Fruit fly (Drosophila melanogaster): Measurements from ENCODE around the gene Mpi.

The Mpi gene

dm6 chr3R:9710886-9711285 lies 48.5 kb upstream of the Mpi start, which contains the start of the genes trbd and dmt (continued):
- peak; percentile 92 for TF ChIP-seq CG15514 (GFP tag; optimal IDR thresholded peaks at IDR 0.05)
- TF ChIP-seq Fer2 (tag; optimal IDR thresholded peaks at IDR 0.05) = no peak
- no peak for TF ChIP-seq ac (GFP tag; optimal IDR thresholded peaks at IDR 0.05)
- peak; percentile 99 for TF ChIP-seq phol (tag; optimal IDR thresholded peaks at IDR 0.05)
- TF ChIP-seq repo (GFP tag; optimal IDR thresholded peaks at IDR 0.05) = peak; percentile 41
- TF ChIP-seq CG2889 (GFP tag; IDR thresholded peaks at IDR 0.05) = no peak
- TF ChIP-seq nmo (GFP tag; optimal IDR thresholded peaks at IDR 0.05) = no peak
- no peak for TF ChIP-seq slbo (GFP tag; IDR thresholded peaks at IDR 0.05)
- no peak for TF ChIP-seq CG4424 (GFP tag; optimal IDR thresholded peaks at IDR 0.05)
- TF ChIP-seq E2f2 (GFP tag; IDR thresholded peaks at IDR 0.05) = no peak
- peak; percentile 33 for TF ChIP-seq CG13775 (GFP tag; optimal IDR thresholded peaks at IDR 0.05)
- TF ChIP-seq Blimp-1 (GFP tag; optimal IDR thresholded peaks at IDR 0.05) = no peak
- no peak for TF ChIP-seq HHEX (GFP tag; optimal IDR thresholded peaks at IDR 0.05)
- peak; percentile 49 for TF ChIP-seq CrebB (tag; optimal IDR thresholded peaks at IDR 0.05)
- TF ChIP-seq CG17829 (tag; optimal IDR thresholded peaks at IDR 0.05) = no peak
- no peak for TF ChIP-seq br (optimal IDR thresholded peaks at IDR 0.05)
- peak; percentile 55 for TF ChIP-seq CG8944 (GFP tag; optimal IDR thresholded peaks at IDR 0.05)
- peak; percentile 55 for TF ChIP-seq ERR (GFP tag; optimal IDR thresholded peaks at IDR 0.05)
- peak; percentile 59 for TF ChIP-seq CG17186 (GFP tag; optimal IDR thresholded peaks at IDR 0.05)

dm6 chr3R:9725121-9725956 lies 34.1 kb upstream of the Mpi start, which contains the start of gene hyd:
hyd (minus strand) TSS chr3R:9725615.
- peak; percentile 71; the same call in 1 of the 3 replicates for TF ChIP-seq CG34422 (GFP tag; IDR thresholded peaks at IDR 0.05)
- TF ChIP-seq CTCF (GFP tag; optimal IDR thresholded peaks at IDR 0.05) = peak; percentile 34
- no peak for TF ChIP-seq ind (GFP tag; optimal IDR thresholded peaks at IDR 0.05)
- peak; percentile 83 for TF ChIP-seq pzg (GFP tag; optimal IDR thresholded peaks at IDR 0.05)
- peak; percentile 77 for TF ChIP-seq tna (GFP tag; IDR thresholded peaks at IDR 0.05; ENCODE audit: partially characterized antibody)
- peak; percentile 92 for TF ChIP-seq BEAF-32 (GFP tag; optimal IDR thresholded peaks at IDR 0.05)
- no peak for TF ChIP-seq CG17385 (GFP tag; optimal IDR thresholded peaks at IDR 0.05)
- TF ChIP-seq CG9437 (GFP tag; optimal IDR thresholded peaks at IDR 0.05) = peak; percentile 83
- TF ChIP-seq Myb (GFP tag; optimal IDR thresholded peaks at IDR 0.05) = peak; percentile 76
- TF ChIP-seq Dref (GFP tag; IDR thresholded peaks at IDR 0.05) = peak; percentile 89
- peak; percentile 51 for TF ChIP-seq CG30020 (tag; optimal IDR thresholded peaks at IDR 0.05)
- peak; percentile 82 for TF ChIP-seq bbx (GFP tag; IDR thresholded peaks at IDR 0.05; ENCODE audit: partially characterized antibody)
- TF ChIP-seq CG9932 (GFP tag; IDR thresholded peaks at IDR 0.05) = peak; percentile 45
- peak; percentile 78; the same call in 2 of the 3 replicates for TF ChIP-seq Doc3 (GFP tag; IDR thresholded peaks at IDR 0.05; ENCODE audit: partially characterized antibody)
- TF ChIP-seq unc-4 (GFP tag; IDR thresholded peaks at IDR 0.05; ENCODE audit: partially characterized antibody) = peak; percentile 81
- TF ChIP-seq Dp (GFP tag; optimal IDR thresholded peaks at IDR 0.05) = peak; percentile 57
- no peak for TF ChIP-seq ab (GFP tag; optimal IDR thresholded peaks at IDR 0.05)
- TF ChIP-seq gfzf (GFP tag; optimal IDR thresholded peaks at IDR 0.05) = peak; percentile 61
- TF ChIP-seq CG9797 (GFP tag; optimal IDR thresholded peaks at IDR 0.05) = peak; percentile 88
- no peak for TF ChIP-seq bigmax (GFP tag; optimal IDR thresholded peaks at IDR 0.05)
- TF ChIP-seq shn (GFP tag; optimal IDR thresholded peaks at IDR 0.05) = no peak
- no peak for TF ChIP-seq abd-A (tag; optimal IDR thresholded peaks at IDR 0.05)
- TF ChIP-seq ato (GFP tag; IDR thresholded peaks at IDR 0.05; ENCODE audit: partially characterized antibody) = peak; percentile 73
- no peak for TF ChIP-seq CG13123 (GFP tag; optimal IDR thresholded peaks at IDR 0.05)
- no peak for TF ChIP-seq lola (GFP tag; optimal IDR thresholded peaks at IDR 0.05)
- peak; percentile 63 for TF ChIP-seq CG14710 (tag; optimal IDR thresholded peaks at IDR 0.05)
- TF ChIP-seq CG2116 (GFP tag; optimal IDR thresholded peaks at IDR 0.05) = peak; percentile 80
- TF ChIP-seq dimm (GFP tag; IDR thresholded peaks at IDR 0.05) = no peak
- no peak for TF ChIP-seq CG1647 (GFP tag; optimal IDR thresholded peaks at IDR 0.05)
- peak; percentile 91 for TF ChIP-seq Sry-δ (GFP tag; optimal IDR thresholded peaks at IDR 0.05)

Data from whole organism, embryonic.